Worm (Caenorhabditis elegans) whole organism, L1 larva: ENCODE data around the gene B0281.4.

ENCODE experiments used
- ama-1 ChIP-seq: fragments of 150-350 bp; optimal IDR thresholded peaks from 2 replicates; lab custom pipeline; 2014
- ceh-82 ChIP-seq, 3 experiments: fragments of 150-350 bp in 1 of 3; sonication (generic microtip) in 2 of 3; optimal IDR thresholded peaks; 2 replicates each; lab custom pipeline; 2014 to 2017; ENCODE audit warnings: missing biosample characterization in 3 of 3, missing genetic modification characterization in 3 of 3
- hlh-4 ChIP-seq: sonication (generic microtip); optimal IDR thresholded peaks from 2 replicates; lab custom pipeline; 2016; ENCODE audit warnings: mild to moderate bottlenecking, missing genetic modification characterization, missing compliant biosample characterization
- lin-13 ChIP-seq: fragments of 150-350 bp; optimal IDR thresholded peaks from 2 replicates; lab custom pipeline; 2014; ENCODE audit warnings: missing biosample characterization, missing genetic modification reagents, missing genetic modification characterization
- lin-35 ChIP-seq, 2 experiments: fragments of 150-350 bp; optimal IDR thresholded peaks; 2 replicates each; lab custom pipeline; 2014; ENCODE audit warnings: missing biosample characterization in 2 of 2, missing genetic modification characterization in 2 of 2, missing genetic modification reagents in 2 of 2
- lsy-2 ChIP-seq, 2 experiments: fragments of 150-350 bp; optimal IDR thresholded peaks; 2 replicates each; lab custom pipeline; 2014; ENCODE audit warnings: missing biosample characterization in 2 of 2, missing genetic modification characterization in 2 of 2
- mdl-1 ChIP-seq, 2 experiments: fragments of 150-350 bp; optimal IDR thresholded peaks; 2 replicates each; lab custom pipeline; 2014 to 2017; ENCODE audit warnings: missing biosample characterization in 2 of 2, missing genetic modification characterization in 2 of 2, inconsistent platforms in 1 of 2
- nhr-47 ChIP-seq: sonication (generic microtip); optimal IDR thresholded peaks from 2 replicates; lab custom pipeline; 2016; ENCODE audit warnings: mild to moderate bottlenecking, missing genetic modification characterization, moderate library complexity, missing compliant biosample characterization
- pag-3 ChIP-seq: sonication (generic microtip); optimal IDR thresholded peaks from 2 replicates; lab custom pipeline; 2017; ENCODE audit warnings: missing genetic modification characterization, mild to moderate bottlenecking, missing compliant biosample characterization, antibody characterized with exemption, borderline replicate concordance; ENCODE audit not compliant: insufficient read depth
- skn-1 ChIP-seq: fragments of 150-350 bp; optimal IDR thresholded peaks from 2 replicates; lab custom pipeline; 2014; ENCODE audit warnings: missing biosample characterization, missing genetic modification characterization
- snu-23 ChIP-seq: sonication (generic microtip); optimal IDR thresholded peaks from 2 replicates; lab custom pipeline; 2016; ENCODE audit warnings: missing genetic modification characterization, missing compliant biosample characterization
- sox-4 ChIP-seq: sonication (generic microtip); optimal IDR thresholded peaks from 2 replicates; lab custom pipeline; 2016; ENCODE audit warnings: missing genetic modification characterization, missing compliant biosample characterization
- unc-62 ChIP-seq: fragments of 150-350 bp; optimal IDR thresholded peaks from 2 replicates; lab custom pipeline; 2014; ENCODE audit warnings: missing biosample characterization, missing genetic modification reagents, missing genetic modification characterization

- TF ChIP-seq hlh-4 (tag; lab: Kevin White, UChicago) (no peak), snu-23 (no peak), pag-3 (tag; lab: Kevin White, UChicago) (no peak), nhr-47 (tag; lab: Kevin White, UChicago) (no peak), lin-35 (GFP tag; optimal IDR thresholded peaks at IDR 0.05; lab: Kevin White, UChicago) (no peak), ama-1 (lab: Kevin White, UChicago) (no peak), lin-13 (GFP tag; lab: Kevin White, UChicago) (no peak), unc-62 (GFP tag; lab: Kevin White, UChicago) (no peak), ceh-82 (tag; optimal IDR thresholded peaks at IDR 0.05; lab: Kevin White, UChicago) (no peak), lsy-2 (tag; optimal IDR thresholded peaks at IDR 0.05; lab: Kevin White, UChicago) (no peak), skn-1 (tag; lab: Kevin White, UChicago) (no peak), mdl-1 (tag; optimal IDR thresholded peaks at IDR 0.05; lab: Kevin White, UChicago) (no peak), sox-4 (tag; lab: Kevin White, UChicago) (no peak)
Measured at ce11 chrII:2336177-2336576, 37.5 kb upstream of the B0281.4 start.
